Worm (Caenorhabditis elegans) whole organism, L4 larva: ENCODE measurements around the gene R13A5.15.
A peak's percentile ranks its signal among the peaks of the same experiment; 100 is the strongest.

Experiments
- F37D6.2 ChIP-seq: sonication (generic microtip); optimal IDR thresholded peaks from 2 replicates; lab custom pipeline; 2016; ENCODE audit warnings: mild to moderate bottlenecking, missing genetic modification characterization, missing compliant biosample characterization
- R02D3.7 ChIP-seq: fragments of 150-350 bp; sonication (generic microtip); optimal IDR thresholded peaks from 3 replicates; lab custom pipeline; 2014; ENCODE audit warnings: missing biosample characterization, missing genetic modification characterization
- T20F7.1 ChIP-seq: fragments of 200-800 bp; sonication (Bioruptor generic); optimal IDR thresholded peaks from 2 replicates; lab custom pipeline; 2018; ENCODE audit warnings: mild to moderate bottlenecking, missing genetic modification characterization, missing compliant biosample characterization
- ZK546.5 ChIP-seq, 2 experiments: sonication (generic microtip); optimal IDR thresholded peaks; 2 replicates each; lab custom pipeline; 2017; ENCODE audit warnings: missing biosample characterization in 2 of 2, missing genetic modification characterization in 2 of 2
- aha-1 ChIP-seq: fragments of 150-350 bp; peaks from one replicate; lab custom pipeline; 2014; ENCODE audit warnings: missing biosample characterization, missing genetic modification characterization
- ceh-32 ChIP-seq: sonication (generic microtip); optimal IDR thresholded peaks from 2 replicates; lab custom pipeline; 2016; ENCODE audit warnings: mild to moderate bottlenecking, missing genetic modification characterization, missing compliant biosample characterization; ENCODE audit not compliant: poor library complexity
- ceh-82 ChIP-seq: sonication (generic microtip); optimal IDR thresholded peaks from 2 replicates; lab custom pipeline; 2017; ENCODE audit warnings: missing biosample characterization, missing genetic modification characterization
- ctbp-1 ChIP-seq: fragments of 200-800 bp; sonication (Bioruptor generic); IDR thresholded peaks from 2 replicates; pipeline ENCODE4 v1.3.6; 2022; ENCODE audit warnings: missing genetic modification reagents, missing genetic modification characterization, missing compliant biosample characterization
- dmd-6 ChIP-seq: fragments of 200-800 bp; sonication (Bioruptor generic); IDR thresholded peaks from 2 replicates; pipeline ENCODE4 v1.3.6; 2022; ENCODE audit warnings: missing genetic modification reagents, missing genetic modification characterization, missing compliant biosample characterization
- dpl-1 ChIP-seq: fragments of 150-350 bp; optimal IDR thresholded peaks from 2 replicates; lab custom pipeline; 2014; ENCODE audit warnings: missing biosample characterization, missing genetic modification reagents, missing genetic modification characterization
- duxl-1 ChIP-seq: sonication (generic microtip); optimal IDR thresholded peaks from 2 replicates; lab custom pipeline; 2016; ENCODE audit warnings: mild to moderate bottlenecking, missing genetic modification characterization, moderate library complexity, missing compliant biosample characterization; ENCODE audit not compliant: poor library complexity
- fkh-10 ChIP-seq: fragments of 150-350 bp; optimal IDR thresholded peaks from 2 replicates; lab custom pipeline; 2014; ENCODE audit warnings: missing biosample characterization, missing genetic modification reagents, missing genetic modification characterization
- hlh-11 ChIP-seq: fragments of 200-800 bp; sonication (Bioruptor generic); optimal IDR thresholded peaks from 2 replicates; lab custom pipeline; 2018; ENCODE audit warnings: mild to moderate bottlenecking, missing genetic modification characterization, missing compliant biosample characterization
- hlh-30 ChIP-seq: sonication (generic microtip); optimal IDR thresholded peaks from 2 replicates; lab custom pipeline; 2017; ENCODE audit warnings: antibody characterized with exemption, mild to moderate bottlenecking, missing genetic modification characterization, missing compliant biosample characterization; ENCODE audit not compliant: insufficient read depth
- hmg-1.1 ChIP-seq: fragments of 200-800 bp; sonication (Bioruptor generic); IDR thresholded peaks from 2 replicates; pipeline ENCODE4 v1.3.6; 2022; ENCODE audit warnings: missing genetic modification reagents, missing genetic modification characterization, missing compliant biosample characterization
- lin-29 ChIP-seq: fragments of 200-800 bp; sonication (Bioruptor generic); IDR thresholded peaks from 2 replicates; pipeline ENCODE4 v1.3.6; 2022; ENCODE audit warnings: missing genetic modification reagents, missing genetic modification characterization, missing compliant biosample characterization
- lin-39 ChIP-seq: fragments of 150-350 bp; optimal IDR thresholded peaks from 2 replicates; lab custom pipeline; 2014; ENCODE audit warnings: missing biosample characterization, missing genetic modification reagents, missing genetic modification characterization
- lsy-2 ChIP-seq, 2 experiments: fragments of 150-350 bp in 1 of 2; sonication (generic microtip) in 1 of 2; optimal IDR thresholded peaks; 2 replicates each; lab custom pipeline; 2014 to 2017; ENCODE audit warnings: missing biosample characterization in 2 of 2, missing genetic modification characterization in 2 of 2
- madf-5 ChIP-seq, 2 experiments: fragments of 200-800 bp; sonication (Bioruptor generic); IDR thresholded peaks; 2 replicates each; pipeline ENCODE4 v1.3.6; 2022; ENCODE audit warnings: missing compliant biosample characterization in 2 of 2, missing genetic modification characterization in 2 of 2
- mdl-1 ChIP-seq, 2 experiments: fragments of 150-350 bp in 1 of 2; sonication (generic microtip) in 1 of 2; optimal IDR thresholded peaks; 2 replicates each; lab custom pipeline; 2014 to 2017; ENCODE audit warnings: missing biosample characterization in 2 of 2, missing genetic modification characterization in 2 of 2
- mdt-29 ChIP-seq: fragments of 200-800 bp; sonication (Bioruptor generic); IDR thresholded peaks from 2 replicates; pipeline ENCODE4 v1.3.6; 2022; ENCODE audit warnings: missing genetic modification reagents, missing genetic modification characterization, missing compliant biosample characterization
- mep-1 ChIP-seq: fragments of 150-350 bp; sonication (generic microtip); optimal IDR thresholded peaks from 3 replicates; lab custom pipeline; 2014; ENCODE audit warnings: missing biosample characterization, missing genetic modification characterization
- mes-2 ChIP-seq: sonication (generic microtip); optimal IDR thresholded peaks from 2 replicates; lab custom pipeline; 2016; ENCODE audit warnings: missing genotype, mild to moderate bottlenecking, missing genetic modification characterization, missing compliant biosample characterization; ENCODE audit not compliant: poor library complexity, severe bottlenecking
- pha-4 ChIP-seq, 2 experiments: fragments of 150-350 bp in 1 of 2; fragments of 200-800 bp in 1 of 2; sonication (Bioruptor generic) in 1 of 2; IDR thresholded peaks in 1 of 2; optimal IDR thresholded peaks in 1 of 2; 2 replicates each; pipeline versions ENCODE4 v1.3.6 to Lab custom; 2014 to 2022; ENCODE audit warnings: missing genetic modification characterization in 2 of 2, missing genetic modification reagents in 2 of 2, missing biosample characterization in 1 of 2, missing compliant biosample characterization in 1 of 2
- rbr-2 ChIP-seq: sonication (generic microtip); optimal IDR thresholded peaks from 2 replicates; lab custom pipeline; 2016; ENCODE audit warnings: missing genotype, missing genetic modification characterization, missing compliant biosample characterization
- snpc-4 ChIP-seq: fragments of 150-350 bp; optimal IDR thresholded peaks from 2 replicates; lab custom pipeline; 2014; ENCODE audit warnings: missing biosample characterization, missing genetic modification characterization
- spr-3 ChIP-seq: fragments of 200-800 bp; sonication (Bioruptor generic); optimal IDR thresholded peaks from 2 replicates; lab custom pipeline; 2018; ENCODE audit warnings: mild to moderate bottlenecking, missing genetic modification characterization, missing compliant biosample characterization
- unc-62 ChIP-seq, 3 experiments: fragments of 150-350 bp in 1 of 3; sonication (generic microtip); optimal IDR thresholded peaks in 2 of 3; peaks in 1 of 3; 1 replicate in 1 of 3; 2 replicates in 2 of 3; lab custom pipeline; 2014 to 2017; ENCODE audit warnings: missing biosample characterization in 3 of 3, missing genetic modification characterization in 3 of 3, missing genetic modification reagents in 3 of 3, missing genotype in 1 of 3
- ztf-7 ChIP-seq: fragments of 150-350 bp; optimal IDR thresholded peaks from 2 replicates; lab custom pipeline; 2014; ENCODE audit warnings: missing biosample characterization, missing genetic modification characterization

R13A5.15 gene

ce11 chrIII:7584131-7584646 lies 3.9 kb downstream of the R13A5.15 start, which contains the start of gene cup-5:
TSS of gene cup-5 (plus strand) at chrIII:7584181.
- TF ChIP-seq F37D6.2 (tag; lab: Kevin White, UChicago) (no peak), pha-4 (GFP tag; IDR thresholded peaks at IDR 0.05; lab: Robert Waterston, UW) (no peak), pha-4 (tag; optimal IDR thresholded peaks at IDR 0.05; lab: Kevin White, UChicago) (peak; percentile 52), dpl-1 (GFP tag; lab: Kevin White, UChicago) (peak; percentile 48), T20F7.1 (peak; percentile 11), ctbp-1 (GFP tag; lab: Robert Waterston, UW) (no peak), spr-3 (GFP tag; lab: Kevin White, UChicago) (no peak), R02D3.7 (tag; lab: Kevin White, UChicago) (peak; percentile 79), madf-5 (GFP tag; IDR thresholded peaks at IDR 0.05; lab: Robert Waterston, UW) (no peak), mes-2 (tag; lab: Kevin White, UChicago) (peak; percentile 77)

ce11 chrIII:7582885-7583284 lies 5.2 kb downstream of the R13A5.15 start, which contains the start of gene R13A5.10:
TSS of gene R13A5.10 (minus strand) at chrIII:7582985.
- TF ChIP-seq ZK546.5 (tag; optimal IDR thresholded peaks at IDR 0.05; lab: Kevin White, UChicago) = no peak
- TF ChIP-seq ztf-7 (tag; lab: Kevin White, UChicago) = no peak
- TF ChIP-seq lin-29 = no peak
- TF ChIP-seq lin-39 (tag; lab: Kevin White, UChicago) = no peak
- no peak for TF ChIP-seq duxl-1 (tag; lab: Kevin White, UChicago)
- no peak for TF ChIP-seq ceh-32 (tag; lab: Kevin White, UChicago)
- no peak for TF ChIP-seq ctbp-1 (GFP tag; lab: Robert Waterston, UW)
- TF ChIP-seq dmd-6 (GFP tag; lab: Robert Waterston, UW) = no peak
- no peak for TF ChIP-seq unc-62 (GFP tag; optimal IDR thresholded peaks at IDR 0.05 in 1 of 2; lab: Kevin White, UChicago)
- no peak for TF ChIP-seq unc-62 (tag; optimal IDR thresholded peaks at IDR 0.05; lab: Kevin White, UChicago)

- no peak for TF ChIP-seq T20F7.1
- peak in 1 of 2 experiments; percentile 3 for TF ChIP-seq mdl-1 (tag; optimal IDR thresholded peaks at IDR 0.05; lab: Kevin White, UChicago)
- TF ChIP-seq rbr-2 = peak; percentile 52
- TF ChIP-seq mdt-29 (GFP tag; lab: Robert Waterston, UW) = no peak
- peak; percentile 97 for TF ChIP-seq aha-1 (tag; lab: Kevin White, UChicago)
- peak; percentile 60 for TF ChIP-seq hmg-1.1
- peak; percentile 18 for TF ChIP-seq fkh-10 (GFP tag; lab: Kevin White, UChicago)
- TF ChIP-seq mes-2 (tag; lab: Kevin White, UChicago) = peak; percentile 3
- no peak for TF ChIP-seq hlh-11 (tag; lab: Kevin White, UChicago)
- peak in 1 of 2 experiments; percentile 91 for TF ChIP-seq unc-62 (GFP tag; optimal IDR thresholded peaks at IDR 0.05 in 1 of 2; lab: Kevin White, UChicago)
- TF ChIP-seq unc-62 (tag; optimal IDR thresholded peaks at IDR 0.05; lab: Kevin White, UChicago) = no peak
- TF ChIP-seq mep-1 (tag; lab: Kevin White, UChicago) = peak; percentile 62
- peak; percentile 8 for TF ChIP-seq hlh-30 (tag; lab: Kevin White, UChicago)
- TF ChIP-seq lsy-2 (tag; optimal IDR thresholded peaks at IDR 0.05; lab: Kevin White, UChicago) = peak; percentile 26 to 66
- TF ChIP-seq, all 104 proteins: peak for 10
These were observed 7.5 kb downstream of the R13A5.15 start for ce11 chrIII:7580586-7580985.

- TF ChIP-seq mdl-1 (tag; optimal IDR thresholded peaks at IDR 0.05; lab: Kevin White, UChicago) (peak in 1 of 2 experiments; percentile 3), lsy-2 (tag; optimal IDR thresholded peaks at IDR 0.05; lab: Kevin White, UChicago) (peak in 1 of 2 experiments; percentile 23), snpc-4 (tag; lab: Kevin White, UChicago) (no peak), ceh-82 (tag; lab: Kevin White, UChicago) (no peak)
These were observed 8.8 kb downstream of the R13A5.15 start, which contains the start of gene mfsd-6 for ce11 chrIII:7579324-7579723. TSS of gene mfsd-6 (minus strand) at chrIII:7579411.
